Worm (Caenorhabditis elegans): ENCODE data around the gene B0280.2.

- TF ChIP-seq nhr-11 (tag; optimal IDR thresholded peaks at IDR 0.05) (no peak), nhr-76 (tag; optimal IDR thresholded peaks at IDR 0.05) (no peak), ama-1 (optimal IDR thresholded peaks at IDR 0.05) (no peak), egl-27 (tag; optimal IDR thresholded peaks at IDR 0.05) (no peak), R02D3.7 (tag; optimal IDR thresholded peaks at IDR 0.05) (no peak), unc-62 (GFP tag; optimal IDR thresholded peaks at IDR 0.05) (no peak), ZK546.5 (tag; optimal IDR thresholded peaks at IDR 0.05) (no peak), lin-39 (tag; optimal IDR thresholded peaks at IDR 0.05) (no peak), unc-39 (tag; optimal IDR thresholded peaks at IDR 0.05) (no peak), nhr-237 (tag; optimal IDR thresholded peaks at IDR 0.05) (no peak)
These were observed 28.0 kb upstream of the B0280.2 start for ce11 chrIII:7096481-7096880.

All from whole organism, L3 larva.